Worm (Caenorhabditis elegans) whole organism, L1 larva: Measurements from ENCODE around the gene Y51H4A.5.

ENCODE experiments used
- C04F5.9 ChIP-seq: sonication (generic microtip); optimal IDR thresholded peaks from 2 replicates; lab custom pipeline; 2016; ENCODE audit warnings: missing genetic modification characterization, missing compliant biosample characterization
- C16A3.4 ChIP-seq: fragments of 150-350 bp; optimal IDR thresholded peaks from 2 replicates; lab custom pipeline; 2014; ENCODE audit warnings: missing biosample characterization, missing genetic modification characterization
- C34B4.2 ChIP-seq: sonication (generic microtip); optimal IDR thresholded peaks from 2 replicates; lab custom pipeline; 2017; ENCODE audit warnings: mild to moderate bottlenecking, missing genetic modification characterization, missing compliant biosample characterization
- aly-2 ChIP-seq: fragments of 150-350 bp; optimal IDR thresholded peaks from 2 replicates; lab custom pipeline; 2014; ENCODE audit warnings: missing biosample characterization, missing genetic modification characterization
- ama-1 ChIP-seq: fragments of 150-350 bp; optimal IDR thresholded peaks from 2 replicates; lab custom pipeline; 2014
- blmp-1 ChIP-seq: fragments of 150-350 bp; optimal IDR thresholded peaks from 2 replicates; lab custom pipeline; 2014; ENCODE audit warnings: missing biosample characterization, missing genetic modification characterization
- ceh-82 ChIP-seq, 3 experiments: fragments of 150-350 bp in 1 of 3; sonication (generic microtip) in 2 of 3; optimal IDR thresholded peaks; 2 replicates each; lab custom pipeline; 2014 to 2017; ENCODE audit warnings: missing biosample characterization in 3 of 3, missing genetic modification characterization in 3 of 3
- ceh-90 ChIP-seq: sonication (generic microtip); optimal IDR thresholded peaks from 2 replicates; lab custom pipeline; 2016; ENCODE audit warnings: missing genetic modification characterization, missing compliant biosample characterization
- dpl-1 ChIP-seq, 3 experiments: fragments of 150-350 bp in 2 of 3; sonication (generic microtip) in 1 of 3; optimal IDR thresholded peaks; 2 replicates each; lab custom pipeline; 2014 to 2017; ENCODE audit warnings: missing biosample characterization in 3 of 3, missing genetic modification characterization in 3 of 3, missing genetic modification reagents in 3 of 3
- efl-1 ChIP-seq, 4 experiments: fragments of 150-350 bp; optimal IDR thresholded peaks in 3 of 4; peaks in 1 of 4; 1 replicate in 1 of 4; 2 replicates in 3 of 4; lab custom pipeline; 2014; ENCODE audit warnings: missing biosample characterization in 2 of 4, missing genetic modification characterization in 2 of 4, missing genetic modification reagents in 2 of 4
- egl-13 ChIP-seq: sonication (generic microtip); optimal IDR thresholded peaks from 2 replicates; lab custom pipeline; 2016; ENCODE audit warnings: missing genotype, missing genetic modification reagents, missing genetic modification characterization, missing compliant biosample characterization
- fos-1 ChIP-seq: fragments of 150-350 bp; optimal IDR thresholded peaks from 2 replicates; lab custom pipeline; 2014; ENCODE audit warnings: missing biosample characterization, missing genetic modification characterization
- isw-1 ChIP-seq: fragments of 200-800 bp; sonication (Bioruptor generic); IDR thresholded peaks from 2 replicates; pipeline ENCODE4 v1.3.6; 2022; ENCODE audit warnings: missing genetic modification characterization, missing compliant biosample characterization
- lin-13 ChIP-seq: fragments of 150-350 bp; optimal IDR thresholded peaks from 2 replicates; lab custom pipeline; 2014; ENCODE audit warnings: missing biosample characterization, missing genetic modification reagents, missing genetic modification characterization
- lin-35 ChIP-seq, 2 experiments: fragments of 150-350 bp; optimal IDR thresholded peaks; 2 replicates each; lab custom pipeline; 2014; ENCODE audit warnings: missing biosample characterization in 2 of 2, missing genetic modification characterization in 2 of 2, missing genetic modification reagents in 2 of 2
- lin-39 ChIP-seq: fragments of 150-350 bp; optimal IDR thresholded peaks from 2 replicates; lab custom pipeline; 2014; ENCODE audit warnings: missing biosample characterization, missing genetic modification reagents, missing genetic modification characterization
- lir-3 ChIP-seq: sonication (generic microtip); optimal IDR thresholded peaks from 2 replicates; lab custom pipeline; 2016; ENCODE audit warnings: mild to moderate bottlenecking, missing genetic modification characterization, moderate library complexity, missing compliant biosample characterization; ENCODE audit not compliant: poor library complexity
- lsy-2 ChIP-seq, 2 experiments: fragments of 150-350 bp; optimal IDR thresholded peaks; 2 replicates each; lab custom pipeline; 2014; ENCODE audit warnings: missing biosample characterization in 2 of 2, missing genetic modification characterization in 2 of 2
- mab-9 ChIP-seq: fragments of 200-800 bp; sonication (Bioruptor generic); IDR thresholded peaks from 2 replicates; pipeline ENCODE4 v1.3.6; 2022; ENCODE audit warnings: missing genetic modification reagents, missing genetic modification characterization, missing compliant biosample characterization
- mdl-1 ChIP-seq, 2 experiments: fragments of 150-350 bp; optimal IDR thresholded peaks; 2 replicates each; lab custom pipeline; 2014 to 2017; ENCODE audit warnings: missing biosample characterization in 2 of 2, missing genetic modification characterization in 2 of 2, inconsistent platforms in 1 of 2
- mep-1 ChIP-seq: fragments of 150-350 bp; optimal IDR thresholded peaks from 2 replicates; lab custom pipeline; 2014; ENCODE audit warnings: missing biosample characterization, missing genetic modification characterization
- nhr-20 ChIP-seq: sonication (generic microtip); optimal IDR thresholded peaks from 2 replicates; lab custom pipeline; 2016; ENCODE audit warnings: mild to moderate bottlenecking, missing genetic modification characterization, missing compliant biosample characterization
- nhr-28 ChIP-seq: fragments of 150-350 bp; optimal IDR thresholded peaks from 2 replicates; lab custom pipeline; 2014; ENCODE audit warnings: missing biosample characterization, missing genetic modification characterization
- nhr-76 ChIP-seq: sonication (generic microtip); optimal IDR thresholded peaks from 2 replicates; lab custom pipeline; 2017; ENCODE audit warnings: missing biosample characterization, missing genetic modification characterization
- nhr-77 ChIP-seq: fragments of 150-350 bp; optimal IDR thresholded peaks from 2 replicates; lab custom pipeline; 2014; ENCODE audit warnings: missing biosample characterization, missing genetic modification characterization
- nhr-90 ChIP-seq: sonication (generic microtip); optimal IDR thresholded peaks from 2 replicates; lab custom pipeline; 2016; ENCODE audit warnings: mild to moderate bottlenecking, missing genetic modification characterization, missing compliant biosample characterization; ENCODE audit not compliant: poor library complexity
- pqm-1 ChIP-seq: sonication (generic microtip); optimal IDR thresholded peaks from 3 replicates; lab custom pipeline; 2017; ENCODE audit warnings: missing biosample characterization, missing genetic modification characterization
- rnt-1 ChIP-seq: sonication (generic microtip); optimal IDR thresholded peaks from 2 replicates; lab custom pipeline; 2016; ENCODE audit warnings: mild to moderate bottlenecking, missing genetic modification characterization, moderate library complexity, missing compliant biosample characterization
- snu-23 ChIP-seq: sonication (generic microtip); optimal IDR thresholded peaks from 2 replicates; lab custom pipeline; 2016; ENCODE audit warnings: missing genetic modification characterization, missing compliant biosample characterization
- sup-37 ChIP-seq: fragments of 200-800 bp; sonication (Bioruptor generic); optimal IDR thresholded peaks from 2 replicates; lab custom pipeline; 2018; ENCODE audit warnings: mild to moderate bottlenecking, missing genetic modification characterization, missing compliant biosample characterization
- tlp-1 ChIP-seq: fragments of 150-350 bp; optimal IDR thresholded peaks from 2 replicates; lab custom pipeline; 2014; ENCODE audit warnings: missing biosample characterization, missing genetic modification characterization
- unc-130 ChIP-seq: fragments of 150-350 bp; optimal IDR thresholded peaks from 2 replicates; lab custom pipeline; 2017; ENCODE audit warnings: missing biosample characterization, missing genetic modification characterization, inconsistent platforms
- unc-30 ChIP-seq: sonication (generic microtip); optimal IDR thresholded peaks from 2 replicates; lab custom pipeline; 2017; ENCODE audit warnings: missing biosample characterization, missing genetic modification characterization
- unc-62 ChIP-seq: fragments of 150-350 bp; optimal IDR thresholded peaks from 2 replicates; lab custom pipeline; 2014; ENCODE audit warnings: missing biosample characterization, missing genetic modification reagents, missing genetic modification characterization
- zag-1 ChIP-seq: fragments of 150-350 bp; optimal IDR thresholded peaks from 2 replicates; lab custom pipeline; 2014; ENCODE audit warnings: missing biosample characterization, missing genetic modification characterization
- ztf-4 ChIP-seq: fragments of 150-350 bp; optimal IDR thresholded peaks from 2 replicates; lab custom pipeline; 2014; ENCODE audit warnings: missing biosample characterization, missing genetic modification characterization

The Y51H4A.5 gene

DNA sequence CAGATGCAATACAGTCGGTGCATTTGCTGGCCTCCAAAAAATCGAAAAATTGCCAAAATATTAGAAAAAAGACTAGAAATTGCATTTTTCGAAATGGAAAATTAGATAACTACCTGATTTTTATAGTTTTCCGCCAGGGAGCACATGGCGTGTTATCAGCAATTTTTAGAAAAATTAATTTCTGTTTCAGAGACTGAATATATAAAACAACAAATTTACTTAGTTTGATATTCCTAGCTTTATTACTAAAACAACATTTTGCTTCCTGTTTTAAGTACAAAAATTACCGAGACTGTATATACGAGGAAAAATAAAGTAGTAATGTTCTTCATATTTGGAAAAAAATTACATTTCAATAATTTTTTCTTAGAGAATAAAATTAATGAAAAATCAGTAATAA lies at the start of gene Y51H4A.5:
Gene Y51H4A.5 (minus strand): TSS at position 101 of the 400 bp plus-strand sequence.
- TF ChIP-seq nhr-28 (tag; lab: Kevin White, UChicago) (no peak), isw-1 (GFP tag; lab: Robert Waterston, UW) (no peak), sup-37 (no peak), nhr-77 (tag; lab: Kevin White, UChicago) (no peak), nhr-90 (tag; lab: Kevin White, UChicago) (no peak), ama-1 (no peak), aly-2 (no peak), mep-1 (no peak), ceh-82 (tag; optimal IDR thresholded peaks at IDR 0.05; lab: Kevin White, UChicago) (no peak), lin-13 (GFP tag; lab: Kevin White, UChicago) (no peak), dpl-1 (GFP tag; optimal IDR thresholded peaks at IDR 0.05; lab: Kevin White, UChicago) (no peak), lin-39 (tag; lab: Kevin White, UChicago) (no peak), zag-1 (tag; lab: Kevin White, UChicago) (no peak), efl-1 (optimal IDR thresholded peaks at IDR 0.05; lab: Kevin White, UChicago) (no peak), efl-1 (GFP tag; optimal IDR thresholded peaks at IDR 0.05 in 1 of 2; lab: Kevin White, UChicago) (no peak), ceh-90 (tag; lab: Kevin White, UChicago) (no peak)

ce11 chrIV:16560971-16561370 lies 35.0 kb upstream of the Y51H4A.5 start:
- TF ChIP-seq egl-13 (tag; lab: Kevin White, UChicago): no peak
- no peak for TF ChIP-seq C34B4.2 (tag; lab: Kevin White, UChicago)
- TF ChIP-seq lsy-2 (tag; optimal IDR thresholded peaks at IDR 0.05; lab: Kevin White, UChicago): no peak
- no peak for TF ChIP-seq C16A3.4 (tag; lab: Kevin White, UChicago)
- TF ChIP-seq nhr-20: no peak
- no peak for TF ChIP-seq ama-1
- no peak for TF ChIP-seq lir-3 (tag; lab: Kevin White, UChicago)
- TF ChIP-seq mab-9 (GFP tag; lab: Robert Waterston, UW): no peak
- TF ChIP-seq unc-130 (tag; lab: Kevin White, UChicago): no peak

ce11 chrIV:16551457-16551856 lies 25.5 kb upstream of the Y51H4A.5 start:
- TF ChIP-seq ztf-4 (tag; lab: Kevin White, UChicago) (no peak), lin-35 (GFP tag; optimal IDR thresholded peaks at IDR 0.05; lab: Kevin White, UChicago) (no peak), egl-13 (tag; lab: Kevin White, UChicago) (no peak), snu-23 (GFP tag; lab: Kevin White, UChicago) (no peak), rnt-1 (tag; lab: Kevin White, UChicago) (no peak), lir-3 (tag; lab: Kevin White, UChicago) (no peak), unc-62 (GFP tag; lab: Kevin White, UChicago) (no peak), blmp-1 (tag; lab: Kevin White, UChicago) (no peak), unc-30 (tag; lab: Kevin White, UChicago) (no peak), ama-1 (no peak), mdl-1 (tag; optimal IDR thresholded peaks at IDR 0.05; lab: Kevin White, UChicago) (no peak), isw-1 (GFP tag; lab: Robert Waterston, UW) (no peak), nhr-76 (tag; lab: Kevin White, UChicago) (no peak), mep-1 (no peak), pqm-1 (tag; lab: Kevin White, UChicago) (no peak), nhr-20 (no peak), C04F5.9 (tag; lab: Kevin White, UChicago) (no peak)
- TF ChIP-seq, all 84 proteins: peak for 0

ce11 chrIV:16542649-16543048 lies 16.7 kb upstream of the Y51H4A.5 start, which contains the start of gene uroc-1:
Gene uroc-1 (minus strand): TSS chrIV:16542749.
- no peak for TF ChIP-seq tlp-1
- TF ChIP-seq egl-13 (tag; lab: Kevin White, UChicago): no peak
- peak; percentile 22 for TF ChIP-seq blmp-1 (tag; lab: Kevin White, UChicago)
- TF ChIP-seq fos-1 (tag; lab: Kevin White, UChicago): no peak
